Worm (Caenorhabditis elegans) whole organism, young adult: ENCODE data around the gene Y38A10A.11.
"Not testable (repeated sequence)": the region's sequence is repeated elsewhere in the genome, so short reads cannot be mapped to it uniquely, and the experiment has no call there.

Experiments
- F57C9.4 ChIP-seq: sonication (generic microtip); optimal IDR thresholded peaks from 2 replicates; lab custom pipeline; 2017; ENCODE audit warnings: mild to moderate bottlenecking, missing genetic modification characterization, missing compliant biosample characterization
- T07F8.4 ChIP-seq: sonication (generic microtip); optimal IDR thresholded peaks from 2 replicates; lab custom pipeline; 2016; ENCODE audit warnings: mild to moderate bottlenecking, missing genetic modification characterization, moderate library complexity, missing compliant biosample characterization
- ccch-3 ChIP-seq: fragments of 200-800 bp; sonication (Bioruptor generic); optimal IDR thresholded peaks from 2 replicates; lab custom pipeline; 2018; ENCODE audit warnings: mild to moderate bottlenecking, missing genetic modification characterization, missing compliant biosample characterization
- dpl-1 ChIP-seq: fragments of 150-350 bp; optimal IDR thresholded peaks from 2 replicates; lab custom pipeline; 2014; ENCODE audit warnings: missing biosample characterization, missing genetic modification reagents, missing genetic modification characterization
- lin-35 ChIP-seq, 3 experiments: fragments of 150-350 bp in 2 of 3; sonication (generic microtip) in 1 of 3; optimal IDR thresholded peaks; 2 replicates each; lab custom pipeline; 2014 to 2018; ENCODE audit warnings: missing biosample characterization in 3 of 3, missing genetic modification characterization in 3 of 3, missing genetic modification reagents in 3 of 3
- mxl-1 ChIP-seq: sonication (generic microtip); optimal IDR thresholded peaks from 2 replicates; lab custom pipeline; 2016; ENCODE audit warnings: missing genetic modification characterization, missing compliant biosample characterization
- nhr-90 ChIP-seq: sonication (generic microtip); optimal IDR thresholded peaks from 2 replicates; lab custom pipeline; 2016; ENCODE audit warnings: missing genotype, mild to moderate bottlenecking, missing genetic modification characterization, missing compliant biosample characterization
- rcor-1 ChIP-seq: fragments of 200-800 bp; sonication (Bioruptor generic); IDR thresholded peaks from 2 replicates; pipeline ENCODE4 v1.3.6; 2022; ENCODE audit warnings: missing genetic modification reagents, missing genetic modification characterization, missing compliant biosample characterization
- unc-62 ChIP-seq: fragments of 150-350 bp; optimal IDR thresholded peaks from 2 replicates; lab custom pipeline; 2014; ENCODE audit warnings: missing biosample characterization, missing genetic modification reagents, missing genetic modification characterization

DNA sequence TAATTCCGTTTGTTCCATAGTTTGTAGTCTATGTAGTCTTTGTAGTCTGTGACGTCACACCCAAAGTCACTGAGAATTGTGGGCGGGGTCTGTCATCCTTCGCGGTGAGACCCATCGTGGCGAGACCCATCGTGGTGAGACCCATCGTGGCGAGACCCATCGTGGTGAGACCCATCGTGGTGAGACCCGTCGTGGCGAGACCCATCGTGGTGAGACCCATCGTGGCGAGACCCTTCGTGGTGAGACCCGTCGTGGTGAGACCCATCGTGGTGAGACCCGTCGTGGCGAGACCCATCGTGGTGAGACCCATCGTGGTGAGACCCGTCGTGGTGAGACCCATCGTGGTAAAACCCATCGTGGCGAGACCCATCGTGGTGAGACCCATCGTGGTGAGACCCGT lies 31.8 kb downstream of the Y38A10A.11 start:
- TF ChIP-seq nhr-90 (tag; lab: Kevin White, UChicago); ccch-3 (GFP tag; lab: Kevin White, UChicago); mxl-1 (tag; lab: Kevin White, UChicago); rcor-1 (GFP tag; lab: Robert Waterston, UW); dpl-1 (GFP tag; lab: Kevin White, UChicago); unc-62 (GFP tag; lab: Kevin White, UChicago); F57C9.4; T07F8.4; lin-35 (GFP tag; optimal IDR thresholded peaks at IDR 0.05; lab: Kevin White, UChicago): not testable (repeated sequence)
